Worm (Caenorhabditis elegans): ENCODE results near the gene T24H10.4.

DNA sequence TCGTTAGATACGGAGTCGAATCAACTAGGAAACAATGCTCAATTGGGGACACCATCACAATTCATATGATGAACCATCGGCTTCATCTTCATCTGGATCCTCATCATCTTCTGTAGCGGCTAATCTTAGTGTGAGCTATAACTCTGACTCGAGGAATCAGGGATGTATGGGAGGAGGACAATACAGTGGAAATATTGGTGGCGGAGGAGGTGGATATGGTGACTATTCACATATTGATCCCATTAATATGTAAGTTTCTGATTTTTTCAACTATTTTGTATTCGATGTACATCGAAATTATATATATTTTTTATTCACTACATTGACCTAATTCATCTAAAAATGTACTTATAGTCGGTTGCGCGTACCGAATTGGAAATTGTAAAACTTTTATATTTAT lies 18.0 kb downstream of the T24H10.4 start:
- TF ChIP-seq tab-1 (GFP tag; IDR thresholded peaks at IDR 0.05), result no peak
- TF ChIP-seq T22C8.4 (GFP tag; IDR thresholded peaks at IDR 0.05), result no peak
- no peak for TF ChIP-seq klf-2 (GFP tag; conservative IDR thresholded peaks at IDR 0.05)
- no peak for TF ChIP-seq ztf-23 (GFP tag; IDR thresholded peaks at IDR 0.05)
- TF ChIP-seq ztf-29 (GFP tag; IDR thresholded peaks at IDR 0.05), result no peak
- TF ChIP-seq cog-1 (tag; optimal IDR thresholded peaks at IDR 0.05), result no peak

Data from whole organism, midembryonic.